Fruit fly (Drosophila melanogaster) whole organism, embryonic: ENCODE measurements around the gene CG15023.

ENCODE experiments used
- Abd-B ChIP-seq: fragments of 200-800 bp; sonication (Bioruptor generic); optimal IDR thresholded peaks from 2 replicates; lab custom pipeline; 2018; ENCODE audit warnings: missing biosample characterization, mild to moderate bottlenecking, missing genetic modification characterization, moderate library complexity
- Ada2b ChIP-seq: fragments of 200-800 bp; sonication (Bioruptor generic); IDR thresholded peaks from 2 replicates; pipeline ENCODE4 v1.3.6; 2022; ENCODE audit warnings: missing biosample characterization, missing genetic modification characterization
- Atf3 ChIP-seq: fragments of 200-800 bp; sonication (Bioruptor generic); optimal IDR thresholded peaks from 3 replicates; lab custom pipeline; 2016; ENCODE audit warnings: missing biosample characterization, missing genetic modification characterization
- CG10366 ChIP-seq: fragments of 200-800 bp; sonication (Bioruptor generic); IDR thresholded peaks from 2 replicates; pipeline ENCODE4 v1.3.6; 2022; ENCODE audit warnings: missing biosample characterization, missing genetic modification characterization
- CG11085 ChIP-seq: fragments of 200-800 bp; sonication (Bioruptor generic); IDR thresholded peaks from 2 replicates; pipeline ENCODE4 v1.3.6; 2022; ENCODE audit warnings: missing biosample characterization, missing genetic modification characterization
- CG12391 ChIP-seq: fragments of 200-800 bp; sonication (Bioruptor generic); optimal IDR thresholded peaks from 3 replicates; lab custom pipeline; 2018; ENCODE audit warnings: missing biosample characterization, mild to moderate bottlenecking, missing genetic modification characterization, moderate library complexity
- CG15696 ChIP-seq: fragments of 200-800 bp; sonication (Bioruptor generic); optimal IDR thresholded peaks from 2 replicates; lab custom pipeline; 2019; ENCODE audit warnings: missing biosample characterization, mild to moderate bottlenecking, missing genetic modification characterization, moderate library complexity
- CG16863 ChIP-seq: fragments of 200-800 bp; sonication (Bioruptor generic); optimal IDR thresholded peaks from 3 replicates; lab custom pipeline; 2016; ENCODE audit warnings: missing biosample characterization, missing genetic modification characterization
- CG17385 ChIP-seq: fragments of 200-800 bp; sonication (Bioruptor generic); optimal IDR thresholded peaks from 3 replicates; lab custom pipeline; 2018; ENCODE audit warnings: missing biosample characterization, mild to moderate bottlenecking, missing genetic modification characterization
- CG18619 ChIP-seq: fragments of 200-800 bp; sonication (Bioruptor generic); optimal IDR thresholded peaks from 3 replicates; lab custom pipeline; 2017; ENCODE audit warnings: missing biosample characterization, mild to moderate bottlenecking, missing genetic modification characterization
- CG31365 ChIP-seq: fragments of 200-800 bp; sonication (Bioruptor generic); optimal IDR thresholded peaks from 2 replicates; lab custom pipeline; 2018; ENCODE audit warnings: missing biosample characterization, mild to moderate bottlenecking, missing genetic modification characterization
- CG32767 ChIP-seq: fragments of 200-800 bp; sonication (Bioruptor generic); IDR thresholded peaks from 2 replicates; pipeline ENCODE4 v1.3.6; 2022; ENCODE audit warnings: missing biosample characterization, missing genetic modification characterization
- CG3281 ChIP-seq: fragments of 200-800 bp; sonication (Bioruptor generic); optimal IDR thresholded peaks from 3 replicates; lab custom pipeline; 2017; ENCODE audit warnings: missing biosample characterization, mild to moderate bottlenecking, missing genetic modification characterization
- CG3407 ChIP-seq: fragments of 200-800 bp; sonication (Bioruptor generic); optimal IDR thresholded peaks from 2 replicates; lab custom pipeline; 2018; ENCODE audit warnings: missing biosample characterization, mild to moderate bottlenecking, missing genetic modification characterization
- CG34376 ChIP-seq: fragments of 200-800 bp; sonication (Bioruptor generic); optimal IDR thresholded peaks from 2 replicates; lab custom pipeline; 2018; ENCODE audit warnings: missing biosample characterization, mild to moderate bottlenecking, missing genetic modification characterization
- CG3995 ChIP-seq: fragments of 200-800 bp; sonication (Bioruptor generic); optimal IDR thresholded peaks from 3 replicates; lab custom pipeline; 2016; ENCODE audit warnings: missing biosample characterization, missing genetic modification characterization
- CG8924 ChIP-seq: fragments of 200-800 bp; optimal IDR thresholded peaks from 3 replicates; lab custom pipeline; 2019; ENCODE audit warnings: missing biosample characterization, mild to moderate bottlenecking, missing genetic modification characterization, moderate library complexity
- CG9215 ChIP-seq: fragments of 200-800 bp; sonication (Bioruptor generic); IDR thresholded peaks from 2 replicates; pipeline ENCODE4 v1.3.6; 2022; ENCODE audit warnings: missing biosample characterization, missing genetic modification characterization
- CkIIα-i1 ChIP-seq: fragments of 200-800 bp; sonication (Bioruptor generic); IDR thresholded peaks from 2 replicates; pipeline ENCODE4 v1.3.6; 2022; ENCODE audit warnings: missing biosample characterization, missing genetic modification characterization
- CrebB ChIP-seq: fragments of 200-800 bp; sonication (Bioruptor generic); optimal IDR thresholded peaks from 3 replicates; lab custom pipeline; 2018; ENCODE audit warnings: missing biosample characterization, mild to moderate bottlenecking, missing genetic modification characterization
- Dbx ChIP-seq: fragments of 200-800 bp; sonication (Bioruptor generic); IDR thresholded peaks from 3 replicates; pipeline ENCODE4 v1.3.6; 2022; ENCODE audit warnings: missing biosample characterization, missing genetic modification characterization
- Deaf1 ChIP-seq: fragments of 200-800 bp; optimal IDR thresholded peaks from 3 replicates; lab custom pipeline; 2019; ENCODE audit warnings: missing biosample characterization, mild to moderate bottlenecking, missing genetic modification characterization, moderate library complexity
- Dfd ChIP-seq, 2 experiments: fragments of >200 bp; optimal IDR thresholded peaks; 2 replicates each; lab custom pipeline; 2017; ENCODE audit warnings: missing biosample characterization in 2 of 2, missing genetic modification characterization in 2 of 2
- Eip74EF ChIP-seq, 2 experiments: fragments of 200-800 bp in 1 of 2; fragments of >200 bp in 1 of 2; sonication (Bioruptor generic) in 1 of 2; optimal IDR thresholded peaks; 2 replicates each; lab custom pipeline; 2017 to 2019; ENCODE audit warnings: missing biosample characterization in 2 of 2, missing genetic modification characterization in 2 of 2, mild to moderate bottlenecking in 1 of 2, moderate library complexity in 1 of 2
- Ets65A ChIP-seq: fragments of 200-800 bp; sonication (Bioruptor generic); peaks from one replicate; lab custom pipeline; 2016; ENCODE audit warnings: missing biosample characterization, missing genetic modification characterization
- Mes4 ChIP-seq: fragments of 200-800 bp; sonication (Bioruptor generic); optimal IDR thresholded peaks from 2 replicates; lab custom pipeline; 2016; ENCODE audit warnings: missing biosample characterization, missing genetic modification characterization
- NK7.1 ChIP-seq: fragments of 200-800 bp; sonication (Bioruptor generic); optimal IDR thresholded peaks from 3 replicates; lab custom pipeline; 2016; ENCODE audit warnings: missing biosample characterization, missing genetic modification characterization
- Nf-YB ChIP-seq: fragments of 200-800 bp; sonication (Bioruptor generic); optimal IDR thresholded peaks from 3 replicates; lab custom pipeline; 2019; ENCODE audit warnings: missing biosample characterization, mild to moderate bottlenecking, missing genetic modification characterization, moderate library complexity
- Side ChIP-seq: fragments of 200-800 bp; sonication (Bioruptor generic); optimal IDR thresholded peaks from 2 replicates; lab custom pipeline; 2016; ENCODE audit warnings: missing biosample characterization, missing genetic modification characterization
- Stat92E ChIP-seq, 3 experiments: fragments of >200 bp in 2 of 3; fragments of 200-800 bp in 1 of 3; sonication (Bioruptor generic) in 1 of 3; optimal IDR thresholded peaks; 2 replicates each; lab custom pipeline; 2017 to 2019; ENCODE audit warnings: missing biosample characterization in 3 of 3, missing genetic modification characterization in 3 of 3, mild to moderate bottlenecking in 1 of 3, moderate library complexity in 1 of 3
- Tbp ChIP-seq: fragments of >200 bp; optimal IDR thresholded peaks from 2 replicates; lab custom pipeline; 2018; ENCODE audit warnings: missing biosample characterization, missing genetic modification characterization
- Xrp1 ChIP-seq: fragments of 200-800 bp; sonication (Bioruptor generic); IDR thresholded peaks from 2 replicates; pipeline ENCODE4 v1.3.6; 2022; ENCODE audit warnings: missing biosample characterization, missing genetic modification characterization
- bigmax ChIP-seq: fragments of 200-800 bp; sonication (Bioruptor generic); optimal IDR thresholded peaks from 2 replicates; lab custom pipeline; 2018; ENCODE audit warnings: missing biosample characterization, mild to moderate bottlenecking, missing genetic modification characterization
- bsh ChIP-seq, 2 experiments: fragments of 200-800 bp; sonication (Bioruptor generic); optimal IDR thresholded peaks; 2 replicates each; lab custom pipeline; 2017 to 2018; ENCODE audit warnings: mild to moderate bottlenecking in 2 of 2, missing biosample characterization in 2 of 2, missing genetic modification characterization in 2 of 2, moderate library complexity in 1 of 2
- cato ChIP-seq: fragments of 200-800 bp; sonication (Bioruptor generic); optimal IDR thresholded peaks from 2 replicates; lab custom pipeline; 2016; ENCODE audit warnings: missing biosample characterization, missing genetic modification characterization, borderline replicate concordance
- croc ChIP-seq: fragments of 200-800 bp; sonication (Bioruptor generic); conservative IDR thresholded peaks from 3 replicates; pipeline ENCODE4 v1.3.6; 2022; ENCODE audit warnings: missing biosample characterization, missing genetic modification characterization
- crol ChIP-seq: fragments of 200-800 bp; sonication (Bioruptor generic); IDR thresholded peaks from 2 replicates; pipeline ENCODE4 v1.3.6; 2022; ENCODE audit warnings: missing biosample characterization, missing genetic modification characterization
- emc ChIP-seq: fragments of 200-800 bp; sonication (Bioruptor generic); optimal IDR thresholded peaks from 2 replicates; lab custom pipeline; 2016; ENCODE audit warnings: missing biosample characterization, missing genetic modification characterization
- ewg ChIP-seq: fragments of 200-800 bp; sonication (Bioruptor generic); optimal IDR thresholded peaks from 3 replicates; lab custom pipeline; 2017; ENCODE audit warnings: mild to moderate bottlenecking, missing biosample characterization, missing genetic modification reagents, missing genetic modification characterization
- exex ChIP-seq: fragments of 200-800 bp; sonication (Bioruptor generic); optimal IDR thresholded peaks from 4 replicates; lab custom pipeline; 2018; ENCODE audit warnings: missing biosample characterization, mild to moderate bottlenecking, missing genetic modification characterization, moderate library complexity
- ftz-f1 ChIP-seq: fragments of 200-800 bp; sonication (Bioruptor generic); optimal IDR thresholded peaks from 2 replicates; lab custom pipeline; 2016; ENCODE audit warnings: missing biosample characterization, missing genetic modification characterization
- gfzf ChIP-seq: fragments of 200-800 bp; sonication (Bioruptor generic); optimal IDR thresholded peaks from 2 replicates; lab custom pipeline; 2016; ENCODE audit warnings: missing biosample characterization, mild to moderate bottlenecking, missing genetic modification characterization, moderate library complexity
- gsb ChIP-seq: fragments of 200-800 bp; sonication (Bioruptor generic); IDR thresholded peaks from 2 replicates; pipeline ENCODE4 v1.3.6; 2022; ENCODE audit warnings: missing biosample characterization, missing genetic modification characterization
- klu ChIP-seq: fragments of 200-800 bp; sonication (Bioruptor generic); IDR thresholded peaks from 2 replicates; pipeline ENCODE4 v1.3.6; 2022; ENCODE audit warnings: missing biosample characterization, missing genetic modification characterization
- maf-S ChIP-seq: fragments of 200-800 bp; sonication (Bioruptor generic); optimal IDR thresholded peaks from 2 replicates; lab custom pipeline; 2016; ENCODE audit warnings: missing biosample characterization, missing genetic modification characterization
- pb ChIP-seq: fragments of 200-800 bp; sonication (Bioruptor generic); optimal IDR thresholded peaks from 3 replicates; lab custom pipeline; 2016; ENCODE audit warnings: missing biosample characterization, missing genetic modification characterization
- stc ChIP-seq: fragments of 200-800 bp; sonication (Bioruptor generic); IDR thresholded peaks from 2 replicates; pipeline ENCODE4 v1.3.6; 2022; ENCODE audit warnings: missing biosample characterization, missing genetic modification characterization
- tio ChIP-seq: fragments of 200-800 bp; sonication (Bioruptor generic); optimal IDR thresholded peaks from 2 replicates; lab custom pipeline; 2017; ENCODE audit warnings: missing biosample characterization, missing genetic modification characterization, inconsistent platforms
- unc-4 ChIP-seq: fragments of 200-800 bp; sonication (Bioruptor generic); IDR thresholded peaks from 2 replicates; pipeline ENCODE4 v1.3.6; 2022; ENCODE audit warnings: missing biosample characterization, missing genetic modification characterization; ENCODE audit not compliant: partially characterized antibody
- wek ChIP-seq: fragments of 200-800 bp; sonication (Bioruptor generic); optimal IDR thresholded peaks from 3 replicates; lab custom pipeline; 2018; ENCODE audit warnings: missing biosample characterization, mild to moderate bottlenecking, missing genetic modification characterization, moderate library complexity

The CG15023 gene

DNA sequence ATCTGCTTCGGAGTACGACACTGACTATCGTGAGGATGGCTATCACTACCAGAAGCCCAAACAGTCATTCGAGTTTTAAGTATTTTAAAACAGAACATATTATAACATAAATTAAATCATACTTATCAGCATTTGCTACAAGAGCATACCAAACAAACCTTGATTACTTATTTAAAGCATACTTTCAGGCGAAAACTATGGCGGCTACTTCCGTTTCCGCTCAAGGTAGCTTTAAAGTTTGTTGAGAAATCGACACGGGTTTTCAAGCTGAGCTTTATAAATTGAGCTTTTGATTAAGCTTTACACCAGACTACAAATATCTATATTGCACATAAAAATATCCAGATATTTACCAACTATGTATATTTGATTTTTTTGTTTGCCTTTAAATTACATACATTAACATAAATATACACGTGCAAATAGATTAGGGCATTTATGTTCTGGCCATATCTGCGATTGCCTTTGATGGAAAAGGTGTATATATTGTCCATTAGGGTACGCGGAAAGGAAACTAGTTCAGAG is 13.7 kb upstream of the CG15023 start (continued):
- peak; percentile 57 for TF ChIP-seq exex (tag; lab: Kevin White, UChicago)
- no peak for TF ChIP-seq Xrp1 (GFP tag; lab: Robert Waterston, UW)
- no peak for TF ChIP-seq crol (GFP tag; lab: Robert Waterston, UW)
- peak; percentile 35; the same call in 1 of the 2 replicates for TF ChIP-seq CG32767
- TF ChIP-seq croc (GFP tag; lab: Robert Waterston, UW) = no peak
- peak; percentile 50 for TF ChIP-seq Atf3
- peak; percentile 48; the same call in 1 of the 2 replicates for TF ChIP-seq Ada2b (GFP tag; lab: Robert Waterston, UW)
- TF ChIP-seq klu (GFP tag; lab: Robert Waterston, UW) = no peak
- peak; percentile 22 for TF ChIP-seq tio (GFP tag; lab: Kevin White, UChicago)
- no peak for TF ChIP-seq CG8924 (tag; lab: Kevin White, UChicago)
- TF ChIP-seq CG17385 = peak; percentile 88
- TF ChIP-seq CG3995 = peak; percentile 50
- peak; percentile 55 for TF ChIP-seq ewg (GFP tag; lab: Kevin White, UChicago)
- peak; percentile 90 for TF ChIP-seq CG31365 (tag; lab: Kevin White, UChicago)
- TF ChIP-seq Deaf1 (tag; lab: Kevin White, UChicago) = no peak
- TF ChIP-seq bsh (GFP tag; optimal IDR thresholded peaks at IDR 0.05; lab: Kevin White, UChicago) = peak in 1 of 2 experiments; percentile 82
- TF ChIP-seq maf-S (GFP tag; lab: Kevin White, UChicago) = no peak
- TF ChIP-seq Tbp = no peak
- TF ChIP-seq Dfd (GFP tag; optimal IDR thresholded peaks at IDR 0.05; lab: Kevin White, UChicago) = no peak
- no peak for TF ChIP-seq unc-4 (GFP tag; lab: Robert Waterston, UW)
- TF ChIP-seq NK7.1 (GFP tag; lab: Kevin White, UChicago) = peak; percentile 74
- no peak for TF ChIP-seq gfzf (GFP tag; lab: Kevin White, UChicago)
- TF ChIP-seq CkIIα-i1 (GFP tag; lab: Robert Waterston, UW) = no peak
- TF ChIP-seq CG11085 (GFP tag; lab: Robert Waterston, UW) = no peak; the same call in 1 of the 2 replicates
- peak; percentile 85 for TF ChIP-seq CG18619
- 0 out of 2 replicates have a peak, but pooled peaks have one; percentile 22 for TF ChIP-seq gsb (GFP tag; lab: Robert Waterston, UW)
- peak; percentile 86 for TF ChIP-seq CG12391
- TF ChIP-seq stc = peak; percentile 78; the same call in 1 of the 2 replicates
- peak; percentile 55 for TF ChIP-seq emc (GFP tag; lab: Kevin White, UChicago)
- peak; percentile 96 for TF ChIP-seq CG34376 (GFP tag; lab: Kevin White, UChicago)
- peak; percentile 35 for TF ChIP-seq CG10366 (GFP tag; lab: Robert Waterston, UW)
- peak; percentile 79 for TF ChIP-seq bigmax (GFP tag; lab: Kevin White, UChicago)
- no peak for TF ChIP-seq ftz-f1 (GFP tag; lab: Kevin White, UChicago)
- TF ChIP-seq CG9215 = no peak
- TF ChIP-seq Mes4 (GFP tag; lab: Kevin White, UChicago) = peak; percentile 76
- TF ChIP-seq pb (GFP tag; lab: Kevin White, UChicago) = peak; percentile 63
- no peak for TF ChIP-seq Abd-B (GFP tag; lab: Kevin White, UChicago)
- peak; percentile 95 for TF ChIP-seq CrebB (tag; lab: Kevin White, UChicago)
- peak; percentile 71 for TF ChIP-seq Nf-YB (GFP tag; lab: Kevin White, UChicago)
- TF ChIP-seq Dbx (GFP tag; lab: Robert Waterston, UW) = 0 out of 3 replicates have a peak, but pooled peaks have one; percentile 50
- peak; percentile 74 for TF ChIP-seq Side
- no peak for TF ChIP-seq Stat92E (GFP tag; optimal IDR thresholded peaks at IDR 0.05; lab: Kevin White, UChicago)
- no peak for TF ChIP-seq Ets65A
- peak; percentile 56 for TF ChIP-seq cato (GFP tag; lab: Kevin White, UChicago)
- TF ChIP-seq CG15696 = no peak
- TF ChIP-seq Eip74EF (GFP tag; optimal IDR thresholded peaks at IDR 0.05; lab: Kevin White, UChicago) = peak in 1 of 2 experiments; percentile 82
- peak; percentile 89 for TF ChIP-seq wek
- peak; percentile 94 for TF ChIP-seq CG3281 (GFP tag; lab: Kevin White, UChicago)
- TF ChIP-seq CG16863 (GFP tag; lab: Kevin White, UChicago) = peak; percentile 53
- TF ChIP-seq CG3407 (GFP tag; lab: Kevin White, UChicago) = peak; percentile 78
